Fruit fly (Drosophila melanogaster) whole organism, embryonic: ENCODE results near the gene CG2104.

Experiments
- B-H1 ChIP-seq: fragments of 200-800 bp; sonication (Bioruptor generic); IDR thresholded peaks from 3 replicates; pipeline ENCODE4 v1.3.6; 2022; ENCODE audit warnings: missing biosample characterization, missing genetic modification characterization
- Bgb ChIP-seq: fragments of 200-800 bp; sonication (Bioruptor generic); IDR thresholded peaks from 2 replicates; pipeline ENCODE4 v1.3.6; 2022; ENCODE audit warnings: missing biosample characterization, missing genetic modification characterization; ENCODE audit not compliant: partially characterized antibody
- CG10267 ChIP-seq: fragments of 200-800 bp; sonication (Bioruptor generic); optimal IDR thresholded peaks from 2 replicates; lab custom pipeline; 2018; ENCODE audit warnings: missing biosample characterization, mild to moderate bottlenecking, missing genetic modification characterization, moderate library complexity
- CG12104 ChIP-seq: fragments of 200-800 bp; sonication (Bioruptor generic); optimal IDR thresholded peaks from 3 replicates; lab custom pipeline; 2016; ENCODE audit warnings: missing biosample characterization, missing genetic modification characterization
- CG13287 ChIP-seq: fragments of 200-800 bp; sonication (Bioruptor generic); IDR thresholded peaks from 2 replicates; pipeline ENCODE4 v1.3.6; 2022; ENCODE audit warnings: missing biosample characterization, missing genetic modification characterization; ENCODE audit not compliant: partially characterized antibody
- CG14441 ChIP-seq: fragments of 200-800 bp; sonication (Bioruptor generic); IDR thresholded peaks from 2 replicates; pipeline ENCODE4 v1.3.6; 2022; ENCODE audit warnings: missing biosample characterization, missing genetic modification characterization
- CG14667 ChIP-seq: fragments of 200-800 bp; sonication (Bioruptor generic); IDR thresholded peaks from 2 replicates; pipeline ENCODE4 v1.3.6; 2022; ENCODE audit warnings: missing biosample characterization, missing genetic modification characterization
- CG14710 ChIP-seq: fragments of 200-800 bp; sonication (Bioruptor generic); optimal IDR thresholded peaks from 3 replicates; lab custom pipeline; 2019; ENCODE audit warnings: missing biosample characterization, mild to moderate bottlenecking, missing genetic modification characterization, moderate library complexity
- CG1529 ChIP-seq: fragments of 200-800 bp; sonication (Bioruptor generic); optimal IDR thresholded peaks from 3 replicates; lab custom pipeline; 2018; ENCODE audit warnings: missing biosample characterization, missing genetic modification characterization
- CG16813 ChIP-seq: fragments of 200-800 bp; sonication (Bioruptor generic); IDR thresholded peaks from 3 replicates; pipeline ENCODE4 v1.3.6; 2022; ENCODE audit warnings: missing biosample characterization, missing genetic modification characterization; ENCODE audit not compliant: partially characterized antibody
- CG2116 ChIP-seq: fragments of 200-800 bp; sonication (Bioruptor generic); optimal IDR thresholded peaks from 3 replicates; lab custom pipeline; 2018; ENCODE audit warnings: missing biosample characterization, mild to moderate bottlenecking, missing genetic modification characterization
- CG2875 ChIP-seq: fragments of 200-800 bp; sonication (Bioruptor generic); optimal IDR thresholded peaks from 2 replicates; lab custom pipeline; 2017; ENCODE audit warnings: missing biosample characterization, mild to moderate bottlenecking, missing genetic modification characterization, missing genetic modification reagents
- CG32532 ChIP-seq: fragments of 200-800 bp; sonication (Bioruptor generic); IDR thresholded peaks from 2 replicates; pipeline ENCODE4 v1.3.6; 2022; ENCODE audit warnings: missing biosample characterization, missing genetic modification characterization
- CG3847 ChIP-seq: fragments of 200-800 bp; sonication (Bioruptor generic); IDR thresholded peaks from 2 replicates; pipeline ENCODE4 v1.3.6; 2022; ENCODE audit warnings: missing biosample characterization, missing genetic modification characterization
- CG4854 ChIP-seq: fragments of 200-800 bp; sonication (Bioruptor generic); optimal IDR thresholded peaks from 2 replicates; lab custom pipeline; 2016; ENCODE audit warnings: missing biosample characterization, missing genetic modification characterization, inconsistent platforms
- CG7556 ChIP-seq: fragments of 200-800 bp; sonication (Bioruptor generic); optimal IDR thresholded peaks from 2 replicates; lab custom pipeline; 2017; ENCODE audit warnings: missing biosample characterization, mild to moderate bottlenecking, missing genetic modification characterization
- CG7928 ChIP-seq: fragments of 200-800 bp; sonication (Bioruptor generic); optimal IDR thresholded peaks from 2 replicates; lab custom pipeline; 2017; ENCODE audit warnings: missing biosample characterization, mild to moderate bottlenecking, missing genetic modification characterization
- Doc3 ChIP-seq: fragments of 200-800 bp; sonication (Bioruptor generic); IDR thresholded peaks from 3 replicates; pipeline ENCODE4 v1.3.6; 2022; ENCODE audit warnings: missing biosample characterization, missing genetic modification characterization; ENCODE audit not compliant: partially characterized antibody
- E2f1 ChIP-seq: fragments of 200-800 bp; sonication (Bioruptor generic); IDR thresholded peaks from 2 replicates; pipeline ENCODE4 v1.3.6; 2022; ENCODE audit warnings: missing biosample characterization, missing genetic modification characterization
- Ets97D ChIP-seq: fragments of 200-800 bp; sonication (Bioruptor generic); optimal IDR thresholded peaks from 3 replicates; lab custom pipeline; 2016; ENCODE audit warnings: missing biosample characterization, missing genetic modification characterization
- HLH4C ChIP-seq: fragments of 200-800 bp; sonication (Bioruptor generic); IDR thresholded peaks from 3 replicates; pipeline ENCODE4 v1.3.6; 2022; ENCODE audit warnings: missing biosample characterization, missing genetic modification characterization; ENCODE audit not compliant: partially characterized antibody
- MESR4 ChIP-seq: fragments of 200-800 bp; sonication (Bioruptor generic); optimal IDR thresholded peaks from 2 replicates; lab custom pipeline; 2018; ENCODE audit warnings: missing biosample characterization, mild to moderate bottlenecking, missing genetic modification characterization, moderate library complexity
- Nf-YC ChIP-seq: fragments of 200-800 bp; optimal IDR thresholded peaks from 3 replicates; lab custom pipeline; 2019; ENCODE audit warnings: missing biosample characterization, mild to moderate bottlenecking, missing genetic modification characterization, moderate library complexity
- Oli ChIP-seq: fragments of 200-800 bp; sonication (Bioruptor generic); optimal IDR thresholded peaks from 2 replicates; lab custom pipeline; 2018; ENCODE audit warnings: missing biosample characterization, mild to moderate bottlenecking, missing genetic modification characterization, moderate library complexity
- Pdp1 ChIP-seq, 2 experiments: fragments of 200-800 bp; sonication (Bioruptor generic); optimal IDR thresholded peaks; 3 replicates each; lab custom pipeline; 2016; ENCODE audit warnings: missing biosample characterization in 2 of 2, missing genetic modification characterization in 2 of 2, mild to moderate bottlenecking in 1 of 2, moderate library complexity in 1 of 2
- Ptx1 ChIP-seq: fragments of 200-800 bp; sonication (Bioruptor generic); IDR thresholded peaks from 2 replicates; pipeline ENCODE4 v1.3.6; 2022; ENCODE audit warnings: missing biosample characterization, missing genetic modification characterization
- Rx ChIP-seq: fragments of 200-800 bp; sonication (Bioruptor generic); IDR thresholded peaks from 2 replicates; pipeline ENCODE4 v1.3.6; 2022; ENCODE audit warnings: missing biosample characterization, missing genetic modification characterization
- Scr ChIP-seq: fragments of 200-800 bp; sonication (Bioruptor generic); IDR thresholded peaks from 2 replicates; pipeline ENCODE4 v1.3.6; 2022; ENCODE audit warnings: missing biosample characterization, missing genetic modification characterization; ENCODE audit not compliant: partially characterized antibody
- Usf ChIP-seq: fragments of 200-800 bp; sonication (Bioruptor generic); optimal IDR thresholded peaks from 2 replicates; lab custom pipeline; 2017; ENCODE audit warnings: missing genotype, missing biosample characterization, missing genetic modification characterization
- Xbp1 ChIP-seq: fragments of 200-800 bp; sonication (Bioruptor generic); optimal IDR thresholded peaks from 3 replicates; lab custom pipeline; 2016; ENCODE audit warnings: missing biosample characterization, mild to moderate bottlenecking, missing genetic modification characterization
- chinmo ChIP-seq: fragments of 200-800 bp; sonication (Bioruptor generic); IDR thresholded peaks from 4 replicates; pipeline ENCODE4 v1.3.6; 2022; ENCODE audit warnings: missing biosample characterization, missing genetic modification characterization; ENCODE audit not compliant: partially characterized antibody
- dm ChIP-seq: fragments of 200-800 bp; sonication (Bioruptor generic); optimal IDR thresholded peaks from 3 replicates; lab custom pipeline; 2016; ENCODE audit warnings: missing biosample characterization, missing genetic modification characterization
- dmrt11E ChIP-seq: fragments of 200-800 bp; sonication (Bioruptor generic); optimal IDR thresholded peaks from 3 replicates; lab custom pipeline; 2018; ENCODE audit warnings: missing biosample characterization, mild to moderate bottlenecking, missing genetic modification characterization, moderate library complexity
- esg ChIP-seq: fragments of 200-800 bp; sonication (Bioruptor generic); conservative IDR thresholded peaks from 2 replicates; pipeline ENCODE4 v1.3.6; 2022; ENCODE audit warnings: missing biosample characterization, missing genetic modification characterization
- her ChIP-seq: fragments of 200-800 bp; sonication (Bioruptor generic); optimal IDR thresholded peaks from 2 replicates; lab custom pipeline; 2016; ENCODE audit warnings: missing biosample characterization, missing genetic modification characterization
- ken ChIP-seq: fragments of 200-800 bp; sonication (Bioruptor generic); IDR thresholded peaks from 3 replicates; pipeline ENCODE4 v1.3.6; 2022; ENCODE audit warnings: missing biosample characterization, missing genetic modification characterization
- lbe ChIP-seq: fragments of 200-800 bp; sonication (Bioruptor generic); optimal IDR thresholded peaks from 2 replicates; lab custom pipeline; 2016; ENCODE audit warnings: missing biosample characterization, mild to moderate bottlenecking, missing genetic modification characterization
- mld ChIP-seq: fragments of 200-800 bp; sonication (Bioruptor generic); IDR thresholded peaks from 3 replicates; pipeline ENCODE4 v1.3.6; 2022; ENCODE audit warnings: missing biosample characterization, missing genetic modification characterization; ENCODE audit not compliant: partially characterized antibody
- pan ChIP-seq, 4 experiments: fragments of >200 bp in 3 of 4; fragments of 200-800 bp in 1 of 4; sonication (Bioruptor generic) in 1 of 4; optimal IDR thresholded peaks in 3 of 4; IDR thresholded peaks in 1 of 4; 2 replicates each; pipeline versions ENCODE4 v1.3.6 to Lab custom; 2017 to 2022; ENCODE audit warnings: missing biosample characterization in 2 of 4, missing genetic modification characterization in 2 of 4, mixed read lengths in 1 of 4
- pzg ChIP-seq: fragments of 200-800 bp; sonication (Bioruptor generic); optimal IDR thresholded peaks from 3 replicates; lab custom pipeline; 2018; ENCODE audit warnings: missing biosample characterization, mild to moderate bottlenecking, missing genetic modification characterization, moderate library complexity
- row ChIP-seq: fragments of 200-800 bp; sonication (Bioruptor generic); IDR thresholded peaks from 3 replicates; pipeline ENCODE4 v1.3.6; 2022; ENCODE audit warnings: missing biosample characterization, missing genetic modification characterization
- sens ChIP-seq: fragments of 200-800 bp; sonication (Bioruptor generic); peaks from one replicate; lab custom pipeline; 2016; ENCODE audit warnings: missing biosample characterization, missing genetic modification characterization
- sna ChIP-seq: fragments of 200-800 bp; sonication (Bioruptor generic); IDR thresholded peaks from 2 replicates; pipeline ENCODE4 v1.3.6; 2022; ENCODE audit warnings: missing biosample characterization, missing genetic modification characterization; ENCODE audit not compliant: partially characterized antibody
- sug ChIP-seq: fragments of 200-800 bp; optimal IDR thresholded peaks from 2 replicates; lab custom pipeline; 2019; ENCODE audit warnings: missing biosample characterization, mild to moderate bottlenecking, missing genetic modification characterization, moderate library complexity
- tin ChIP-seq: fragments of 200-800 bp; sonication (Bioruptor generic); optimal IDR thresholded peaks from 3 replicates; lab custom pipeline; 2016; ENCODE audit warnings: missing biosample characterization, missing genetic modification characterization
- tna ChIP-seq: fragments of 200-800 bp; sonication (Bioruptor generic); IDR thresholded peaks from 2 replicates; pipeline ENCODE4 v1.3.6; 2022; ENCODE audit warnings: missing biosample characterization, missing genetic modification characterization; ENCODE audit not compliant: partially characterized antibody
- usp ChIP-seq: fragments of >200 bp; optimal IDR thresholded peaks from 2 replicates; lab custom pipeline; 2017; ENCODE audit warnings: missing biosample characterization, missing genetic modification characterization

The CG2104 gene

dm6 chr3R:5660198-5660893 lies 32.7 kb downstream of the CG2104 start, which contains the start of gene Wdr33 (continued):
- no peak for TF ChIP-seq CG2875 (GFP tag; lab: Kevin White, UChicago)
- peak; percentile 39 for TF ChIP-seq CG2116
- peak; percentile 31 for TF ChIP-seq Nf-YC (tag; lab: Kevin White, UChicago)
- TF ChIP-seq lbe (GFP tag; lab: Kevin White, UChicago): no peak
- peak; percentile 84 for TF ChIP-seq HLH4C
- peak; percentile 94 for TF ChIP-seq CG16813 (GFP tag; lab: Robert Waterston, UW)
- TF ChIP-seq Doc3 (GFP tag; lab: Robert Waterston, UW): peak; percentile 89
- TF ChIP-seq tin (GFP tag; lab: Kevin White, UChicago): peak; percentile 8
- peak; percentile 95 for TF ChIP-seq Scr (GFP tag; lab: Robert Waterston, UW)
- TF ChIP-seq E2f1 (GFP tag; lab: Robert Waterston, UW): peak; percentile 13; the same call in 1 of the 2 replicates
- TF ChIP-seq CG13287 (GFP tag; lab: Robert Waterston, UW): peak; percentile 89
- TF ChIP-seq CG7556 (GFP tag; lab: Kevin White, UChicago): peak; percentile 34
- TF ChIP-seq CG32532 (GFP tag; lab: Robert Waterston, UW): peak; percentile 62
- TF ChIP-seq her (GFP tag; lab: Kevin White, UChicago): peak; percentile 1
- no peak for TF ChIP-seq CG7928 (GFP tag; lab: Kevin White, UChicago)
- peak; percentile 61; the same call in 2 of the 4 replicates for TF ChIP-seq chinmo
- peak; percentile 77 for TF ChIP-seq sens
- peak; percentile 6 for TF ChIP-seq dm (GFP tag; lab: Kevin White, UChicago)
- TF ChIP-seq Rx: no peak
- peak; percentile 27 for TF ChIP-seq CG12104
- peak; percentile 10 for TF ChIP-seq sug (tag; lab: Kevin White, UChicago)
- TF ChIP-seq Ptx1 (GFP tag; lab: Robert Waterston, UW): peak; percentile 25; the same call in 1 of the 2 replicates
- 0 out of 2 replicates have a peak, but pooled peaks have one; percentile 44 for TF ChIP-seq esg
- TF ChIP-seq pzg (GFP tag; lab: Kevin White, UChicago): peak; percentile 33
- peak; percentile 5 for TF ChIP-seq CG10267 (tag; lab: Kevin White, UChicago)
- TF ChIP-seq CG4854 (GFP tag; lab: Kevin White, UChicago): no peak
- TF ChIP-seq Ets97D (GFP tag; lab: Kevin White, UChicago): no peak
- TF ChIP-seq Xbp1 (GFP tag; lab: Kevin White, UChicago): peak; percentile 52
- peak; percentile 48 for TF ChIP-seq Oli (tag; lab: Kevin White, UChicago)
- peak; percentile 21 for TF ChIP-seq Usf (GFP tag; lab: Kevin White, UChicago)
- TF ChIP-seq MESR4 (GFP tag; lab: Kevin White, UChicago): peak; percentile 85
- peak; percentile 84; the same call in 2 of the 3 replicates for TF ChIP-seq mld (GFP tag; lab: Robert Waterston, UW)
- TF ChIP-seq CG1529: peak; percentile 8
- TF ChIP-seq usp (GFP tag; lab: Kevin White, UChicago): no peak
- TF ChIP-seq CG14710 (tag; lab: Kevin White, UChicago): peak; percentile 59
- 0 out of 3 replicates have a peak, but pooled peaks have one; percentile 23 for TF ChIP-seq ken
- no peak for TF ChIP-seq B-H1 (GFP tag; lab: Robert Waterston, UW)
- peak; percentile 82 for TF ChIP-seq tna (GFP tag; lab: Robert Waterston, UW)
- peak; percentile 16; the same call in 1 of the 2 replicates for TF ChIP-seq CG14667 (GFP tag; lab: Robert Waterston, UW)
- TF ChIP-seq CG14441 (GFP tag; lab: Robert Waterston, UW): peak; percentile 26; the same call in 1 of the 2 replicates
- peak; percentile 62; the same call in 2 of the 3 replicates for TF ChIP-seq row (GFP tag; lab: Robert Waterston, UW)
- TF ChIP-seq dmrt11E (tag; lab: Kevin White, UChicago): peak; percentile 28
- TF ChIP-seq CG3847 (GFP tag; lab: Robert Waterston, UW): peak; percentile 34; the same call in 1 of the 2 replicates
- TF ChIP-seq sna (GFP tag; lab: Robert Waterston, UW): peak; percentile 79
- peak in 1 of 2 experiments; percentile 0 for TF ChIP-seq Pdp1 (GFP tag; optimal IDR thresholded peaks at IDR 0.05; lab: Kevin White, UChicago)
- no peak for TF ChIP-seq pan (optimal IDR thresholded peaks at IDR 0.05; lab: Kevin White, UChicago)
- peak in 1 of 2 experiments; percentile 46 for TF ChIP-seq pan (GFP tag; optimal IDR thresholded peaks at IDR 0.05 in 1 of 2, IDR thresholded peaks at IDR 0.05 in 1 of 2)
- TF ChIP-seq Bgb (GFP tag; lab: Robert Waterston, UW): peak; percentile 83
